Fruit fly (Drosophila melanogaster) whole organism, wandering third instar larva: ENCODE data around the gene APP-BP1.
A peak's percentile ranks its signal among the peaks of the same experiment; 100 is the strongest.

Experiments used
- Hr83 ChIP-seq: fragments of 200-300 bp; sonication (Bioruptor generic); optimal IDR thresholded peaks from 2 replicates; lab custom pipeline; 2016; ENCODE audit warnings: missing biosample characterization, mild to moderate bottlenecking, missing genetic modification characterization, moderate library complexity; ENCODE audit not compliant: poor library complexity, severe bottlenecking
- Jra ChIP-seq: sonication (Bioruptor generic); optimal IDR thresholded peaks from 2 replicates; lab custom pipeline; 2016; ENCODE audit warnings: missing biosample characterization, missing genetic modification characterization
- Myc ChIP-seq: fragments of >200 bp; optimal IDR thresholded peaks from 2 replicates; lab custom pipeline; 2017
- OdsH ChIP-seq: fragments of 200-800 bp; sonication (Bioruptor generic); optimal IDR thresholded peaks from 2 replicates; lab custom pipeline; 2016; ENCODE audit warnings: missing biosample characterization, mild to moderate bottlenecking, missing genetic modification characterization
- br ChIP-seq: fragments of 200-800 bp; sonication (Bioruptor generic); optimal IDR thresholded peaks from 2 replicates; lab custom pipeline; 2016; ENCODE audit warnings: missing biosample characterization, missing genetic modification characterization
- foxo ChIP-seq, 2 experiments: fragments of 200-800 bp; sonication (Bioruptor generic); optimal IDR thresholded peaks; 2 replicates in 1 of 2; 3 replicates in 1 of 2; lab custom pipeline; 2016 to 2017; ENCODE audit warnings: missing biosample characterization in 2 of 2, missing genetic modification characterization in 2 of 2
- jim ChIP-seq: fragments of 175-275, 200-325 bp; sonication (Bioruptor generic); optimal IDR thresholded peaks from 2 replicates; lab custom pipeline; 2016; ENCODE audit warnings: missing biosample characterization, mild to moderate bottlenecking, missing genetic modification characterization
- pan ChIP-seq: fragments of >200 bp; optimal IDR thresholded peaks from 2 replicates; lab custom pipeline; 2017

DNA sequence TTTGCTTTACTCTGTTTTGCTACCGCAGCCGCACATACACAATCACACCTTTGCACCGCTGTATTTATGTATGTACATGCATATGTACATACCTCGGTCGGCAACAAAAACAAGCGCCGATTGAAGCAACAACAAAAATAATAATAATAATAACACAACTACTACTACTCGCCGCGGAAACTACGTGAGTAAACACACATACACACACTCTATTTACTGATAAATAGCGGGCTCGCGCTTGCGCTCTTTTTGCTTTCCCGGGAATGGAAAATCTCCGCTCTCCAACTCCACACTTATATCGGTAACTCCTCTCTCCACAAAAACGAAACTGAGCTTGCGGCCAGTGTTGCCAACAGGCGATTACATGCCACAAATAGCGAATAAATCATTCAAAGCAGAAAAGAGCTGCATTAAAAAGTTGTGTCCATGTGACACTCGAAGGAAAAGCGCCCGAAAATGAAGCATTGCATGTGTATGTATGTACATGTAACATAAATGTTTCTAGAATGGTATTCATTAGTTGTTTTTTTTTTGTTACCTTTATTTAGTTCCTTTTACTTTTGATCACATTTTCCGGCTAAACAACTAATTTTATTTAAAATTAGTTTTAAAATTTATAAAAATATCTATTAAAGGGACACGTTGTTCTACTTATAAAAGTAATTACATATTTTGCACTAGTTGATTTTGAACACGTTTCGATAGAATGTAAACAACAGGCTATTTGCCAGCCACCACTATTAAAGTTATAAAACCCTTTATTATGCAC, 20.6 kb downstream of the APP-BP1 start:
- peak; percentile 1 for TF ChIP-seq Hr83 (GFP tag; lab: Kevin White, UChicago)
- TF ChIP-seq OdsH = peak; percentile 28
- TF ChIP-seq Jra (GFP tag; lab: Kevin White, UChicago) = peak; percentile 6
- TF ChIP-seq foxo (GFP tag; optimal IDR thresholded peaks at IDR 0.05; lab: Kevin White, UChicago) = peak in 1 of 2 experiments; percentile 25
- TF ChIP-seq Myc (lab: Kevin White, UChicago) = no peak
- TF ChIP-seq br (GFP tag; lab: Kevin White, UChicago) = no peak
- TF ChIP-seq pan (lab: Kevin White, UChicago) = no peak
- no peak for TF ChIP-seq jim (GFP tag; lab: Kevin White, UChicago)
